Fruit fly (Drosophila melanogaster) whole organism, embryonic: ENCODE results near the gene Tep4.

Source experiments
- Antp ChIP-seq: fragments of 200-800 bp; sonication (Bioruptor generic); optimal IDR thresholded peaks from 3 replicates; lab custom pipeline; 2016; ENCODE audit warnings: missing biosample characterization, missing genetic modification characterization
- CG11695 ChIP-seq: fragments of 200-800 bp; sonication (Bioruptor generic); IDR thresholded peaks from 3 replicates; pipeline ENCODE4 v1.3.6; 2022; ENCODE audit warnings: missing biosample characterization, missing genetic modification characterization
- CG11696 ChIP-seq: fragments of 200-800 bp; sonication (Bioruptor generic); IDR thresholded peaks from 2 replicates; pipeline ENCODE4 v1.3.6; 2022; ENCODE audit warnings: missing biosample characterization, missing genetic modification characterization
- CG13424 ChIP-seq: fragments of 200-800 bp; sonication (Bioruptor generic); optimal IDR thresholded peaks from 2 replicates; lab custom pipeline; 2019; ENCODE audit warnings: missing biosample characterization, mild to moderate bottlenecking, missing genetic modification characterization, moderate library complexity
- CG14965 ChIP-seq: fragments of 200-800 bp; sonication (Bioruptor generic); optimal IDR thresholded peaks from 2 replicates; lab custom pipeline; 2016; ENCODE audit warnings: missing biosample characterization, missing genetic modification characterization, borderline replicate concordance
- CG15011 ChIP-seq: fragments of 200-800 bp; sonication (Bioruptor generic); optimal IDR thresholded peaks from 3 replicates; lab custom pipeline; 2018; ENCODE audit warnings: missing biosample characterization, mild to moderate bottlenecking, missing genetic modification characterization
- CG1603 ChIP-seq: fragments of 200-800 bp; sonication (Bioruptor generic); optimal IDR thresholded peaks from 2 replicates; lab custom pipeline; 2019; ENCODE audit warnings: missing biosample characterization, mild to moderate bottlenecking, missing genetic modification characterization, moderate library complexity
- CG17186 ChIP-seq: fragments of 200-800 bp; sonication (Bioruptor generic); optimal IDR thresholded peaks from 3 replicates; lab custom pipeline; 2017; ENCODE audit warnings: missing biosample characterization, missing genetic modification reagents, missing genetic modification characterization
- CG2202 ChIP-seq: fragments of 200-800 bp; sonication (Bioruptor generic); optimal IDR thresholded peaks from 2 replicates; lab custom pipeline; 2018; ENCODE audit warnings: missing biosample characterization, mild to moderate bottlenecking, missing genetic modification characterization
- CG2712 ChIP-seq: fragments of 200-800 bp; optimal IDR thresholded peaks from 3 replicates; lab custom pipeline; 2019; ENCODE audit warnings: missing biosample characterization, mild to moderate bottlenecking, missing genetic modification characterization, moderate library complexity
- CG31441 ChIP-seq: fragments of 200-800 bp; sonication (Bioruptor generic); IDR thresholded peaks from 2 replicates; pipeline ENCODE4 v1.3.6; 2022; ENCODE audit warnings: missing biosample characterization, missing genetic modification characterization
- CG4617 ChIP-seq: fragments of 200-800 bp; sonication (Bioruptor generic); optimal IDR thresholded peaks from 3 replicates; lab custom pipeline; 2016; ENCODE audit warnings: missing biosample characterization, missing genetic modification characterization, borderline replicate concordance
- CG6689 ChIP-seq: fragments of 200-800 bp; sonication (Bioruptor generic); IDR thresholded peaks from 2 replicates; pipeline ENCODE4 v1.3.6; 2022; ENCODE audit warnings: missing biosample characterization, missing genetic modification characterization
- CG6765 ChIP-seq: fragments of 200-800 bp; sonication (Bioruptor generic); optimal IDR thresholded peaks from 3 replicates; lab custom pipeline; 2017; ENCODE audit warnings: missing biosample characterization, mild to moderate bottlenecking, missing genetic modification characterization
- CG6854 ChIP-seq: fragments of 200-800 bp; sonication (Bioruptor generic); optimal IDR thresholded peaks from 3 replicates; lab custom pipeline; 2017; ENCODE audit warnings: missing biosample characterization, mild to moderate bottlenecking, missing genetic modification characterization
- CG7786 ChIP-seq: fragments of 200-800 bp; sonication (Bioruptor generic); optimal IDR thresholded peaks from 2 replicates; lab custom pipeline; 2016; ENCODE audit warnings: missing biosample characterization, missing genetic modification characterization
- CG8388 ChIP-seq: fragments of 200-800 bp; sonication (Bioruptor generic); optimal IDR thresholded peaks from 2 replicates; lab custom pipeline; 2019; ENCODE audit warnings: missing biosample characterization, mild to moderate bottlenecking, missing genetic modification characterization, moderate library complexity
- D ChIP-seq, 2 experiments: fragments of 200-800 bp in 1 of 2; fragments of >200 bp in 1 of 2; sonication (Bioruptor generic) in 1 of 2; optimal IDR thresholded peaks; 2 replicates in 1 of 2; 3 replicates in 1 of 2; lab custom pipeline; 2017; ENCODE audit warnings: mild to moderate bottlenecking in 1 of 2, missing biosample characterization in 1 of 2, missing genetic modification characterization in 1 of 2, missing genetic modification reagents in 1 of 2
- Dll ChIP-seq: fragments of 200-800 bp; sonication (Bioruptor generic); IDR thresholded peaks from 4 replicates; pipeline ENCODE4 v1.3.6; 2022; ENCODE audit warnings: missing biosample characterization, missing genetic modification characterization; ENCODE audit not compliant: partially characterized antibody
- Doc2 ChIP-seq: fragments of 200-800 bp; sonication (Bioruptor generic); IDR thresholded peaks from 2 replicates; pipeline ENCODE4 v1.3.6; 2022; ENCODE audit warnings: missing biosample characterization, missing genetic modification characterization
- Doc3 ChIP-seq: fragments of 200-800 bp; sonication (Bioruptor generic); IDR thresholded peaks from 3 replicates; pipeline ENCODE4 v1.3.6; 2022; ENCODE audit warnings: missing biosample characterization, missing genetic modification characterization; ENCODE audit not compliant: partially characterized antibody
- E2f2 ChIP-seq: fragments of 200-800 bp; sonication (Bioruptor generic); IDR thresholded peaks from 2 replicates; pipeline ENCODE4 v1.3.6; 2022; ENCODE audit warnings: missing biosample characterization, missing genetic modification characterization
- Fer1 ChIP-seq: fragments of 200-800 bp; sonication (Bioruptor generic); optimal IDR thresholded peaks from 2 replicates; lab custom pipeline; 2017; ENCODE audit warnings: missing biosample characterization, mild to moderate bottlenecking, missing genetic modification characterization
- HmgD ChIP-seq: fragments of 200-800 bp; sonication (Bioruptor generic); optimal IDR thresholded peaks from 3 replicates; lab custom pipeline; 2016; ENCODE audit warnings: missing biosample characterization, missing genetic modification characterization
- Hmx ChIP-seq: fragments of 200-800 bp; sonication (Bioruptor generic); optimal IDR thresholded peaks from 2 replicates; lab custom pipeline; 2016; ENCODE audit warnings: missing biosample characterization, missing genetic modification characterization
- Jarid2 ChIP-seq: fragments of 200-800 bp; sonication (Bioruptor generic); optimal IDR thresholded peaks from 3 replicates; lab custom pipeline; 2017; ENCODE audit warnings: mild to moderate bottlenecking, missing biosample characterization, missing genetic modification reagents, missing genetic modification characterization
- MBD-R2 ChIP-seq: fragments of 200-800 bp; sonication (Bioruptor generic); IDR thresholded peaks from 2 replicates; pipeline ENCODE4 v1.3.6; 2022; ENCODE audit warnings: missing biosample characterization, missing genetic modification characterization
- Mad ChIP-seq: fragments of 200-800 bp; sonication (Bioruptor generic); optimal IDR thresholded peaks from 2 replicates; lab custom pipeline; 2016; ENCODE audit warnings: missing biosample characterization, missing genetic modification characterization
- Nf-YA ChIP-seq: fragments of 200-800 bp; sonication (Bioruptor generic); IDR thresholded peaks from 2 replicates; pipeline ENCODE4 v1.3.6; 2022; ENCODE audit warnings: missing biosample characterization, missing genetic modification characterization
- PHDP ChIP-seq: fragments of 200-800 bp; sonication (Bioruptor generic); optimal IDR thresholded peaks from 3 replicates; lab custom pipeline; 2018; ENCODE audit warnings: missing biosample characterization, mild to moderate bottlenecking, missing genetic modification characterization, moderate library complexity
- Six4 ChIP-seq: fragments of 200-800 bp; sonication (Bioruptor generic); optimal IDR thresholded peaks from 2 replicates; lab custom pipeline; 2016; ENCODE audit warnings: missing biosample characterization, missing genetic modification characterization
- Sox100B ChIP-seq: fragments of 200-800 bp; sonication (Bioruptor generic); optimal IDR thresholded peaks from 3 replicates; lab custom pipeline; 2018; ENCODE audit warnings: missing biosample characterization, mild to moderate bottlenecking, missing genetic modification characterization
- Spps ChIP-seq: fragments of 200-800 bp; sonication (Bioruptor generic); optimal IDR thresholded peaks from 2 replicates; lab custom pipeline; 2018; ENCODE audit warnings: missing biosample characterization, mild to moderate bottlenecking, missing genetic modification characterization
- corto ChIP-seq: fragments of 200-800 bp; sonication (Bioruptor generic); optimal IDR thresholded peaks from 2 replicates; lab custom pipeline; 2016; ENCODE audit warnings: missing biosample characterization, mild to moderate bottlenecking, missing genetic modification characterization, moderate library complexity
- crc ChIP-seq: fragments of 200-800 bp; sonication (Bioruptor generic); optimal IDR thresholded peaks from 2 replicates; lab custom pipeline; 2016; ENCODE audit warnings: missing biosample characterization, missing genetic modification characterization
- dpn ChIP-seq, 2 experiments: fragments of 200-800 bp; sonication (Bioruptor generic); optimal IDR thresholded peaks; 3 replicates each; lab custom pipeline; 2016; ENCODE audit warnings: missing biosample characterization in 2 of 2, missing genetic modification characterization in 2 of 2
- gcm ChIP-seq: fragments of 200-800 bp; sonication (Bioruptor generic); optimal IDR thresholded peaks from 2 replicates; lab custom pipeline; 2019; ENCODE audit warnings: missing biosample characterization, mild to moderate bottlenecking, missing genetic modification characterization, moderate library complexity
- insv ChIP-seq, 2 experiments: fragments of 200-800 bp; sonication (Bioruptor generic); optimal IDR thresholded peaks; 3 replicates each; lab custom pipeline; 2016 to 2018; ENCODE audit warnings: missing biosample characterization in 2 of 2, missing genetic modification characterization in 2 of 2
- klu ChIP-seq: fragments of 200-800 bp; sonication (Bioruptor generic); IDR thresholded peaks from 2 replicates; pipeline ENCODE4 v1.3.6; 2022; ENCODE audit warnings: missing biosample characterization, missing genetic modification characterization
- lilli ChIP-seq: fragments of 200-800 bp; sonication (Bioruptor generic); optimal IDR thresholded peaks from 3 replicates; lab custom pipeline; 2016; ENCODE audit warnings: missing biosample characterization, missing genetic modification characterization
- nerfin-1 ChIP-seq: fragments of 200-800 bp; sonication (Bioruptor generic); optimal IDR thresholded peaks from 3 replicates; lab custom pipeline; 2019; ENCODE audit warnings: missing biosample characterization, mild to moderate bottlenecking, missing genetic modification characterization, moderate library complexity
- p53 ChIP-seq: fragments of 200-800 bp; sonication (Bioruptor generic); optimal IDR thresholded peaks from 2 replicates; lab custom pipeline; 2016; ENCODE audit warnings: missing biosample characterization, missing genetic modification characterization
- pho ChIP-seq: fragments of 200-800 bp; sonication (Bioruptor generic); optimal IDR thresholded peaks from 2 replicates; lab custom pipeline; 2016; ENCODE audit warnings: missing biosample characterization, missing genetic modification characterization
- rib ChIP-seq: fragments of 200-800 bp; sonication (Bioruptor generic); IDR thresholded peaks from 2 replicates; pipeline ENCODE4 v1.3.6; 2022; ENCODE audit warnings: missing biosample characterization, missing genetic modification characterization
- sc ChIP-seq, 3 experiments: fragments of >200 bp in 2 of 3; fragments of 200-800 bp in 1 of 3; sonication (Bioruptor generic) in 1 of 3; optimal IDR thresholded peaks; 2 replicates in 2 of 3; 3 replicates in 1 of 3; lab custom pipeline; 2017; ENCODE audit warnings: mild to moderate bottlenecking in 1 of 3, missing biosample characterization in 1 of 3, missing genetic modification characterization in 1 of 3, missing genetic modification reagents in 1 of 3
- sens-2 ChIP-seq: fragments of 200-800 bp; sonication (Bioruptor generic); IDR thresholded peaks from 2 replicates; pipeline ENCODE4 v1.3.6; 2022; ENCODE audit warnings: missing biosample characterization, missing genetic modification characterization
- sob ChIP-seq: fragments of 200-800 bp; sonication (Bioruptor generic); IDR thresholded peaks from 2 replicates; pipeline ENCODE4 v1.3.6; 2022; ENCODE audit warnings: missing biosample characterization, missing genetic modification characterization
- sqz ChIP-seq: fragments of 200-800 bp; sonication (Bioruptor generic); optimal IDR thresholded peaks from 3 replicates; lab custom pipeline; 2018; ENCODE audit warnings: missing biosample characterization, mild to moderate bottlenecking, missing genetic modification characterization
- unc-4 ChIP-seq: fragments of 200-800 bp; sonication (Bioruptor generic); IDR thresholded peaks from 2 replicates; pipeline ENCODE4 v1.3.6; 2022; ENCODE audit warnings: missing biosample characterization, missing genetic modification characterization; ENCODE audit not compliant: partially characterized antibody

The Tep4 gene

DNA sequence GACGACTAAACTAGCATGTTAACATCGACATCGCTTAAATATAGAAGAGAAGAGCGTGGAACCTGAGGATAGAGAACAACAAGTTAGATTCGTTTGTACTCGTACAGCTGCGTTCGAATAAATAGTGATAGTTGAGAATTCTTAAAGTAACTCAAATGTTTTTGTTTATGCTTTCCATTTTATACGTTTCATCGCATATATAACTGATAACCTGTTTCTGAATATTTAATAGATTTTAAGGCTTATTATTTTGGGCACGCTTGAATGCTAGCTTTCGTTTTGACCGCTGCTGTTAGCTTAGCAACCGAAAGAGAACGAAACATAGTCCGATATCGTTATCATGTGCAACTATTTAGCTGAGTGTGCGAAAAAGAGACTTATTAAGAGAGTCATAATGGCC lies 20.0 kb upstream of the Tep4 start (continued):
- peak; percentile 100 for TF ChIP-seq CG11696 (GFP tag; lab: Robert Waterston, UW)
- peak; percentile 96 for TF ChIP-seq CG6854 (GFP tag; lab: Kevin White, UChicago)
- TF ChIP-seq klu (GFP tag; lab: Robert Waterston, UW), result peak; percentile 90
- TF ChIP-seq CG7786 (GFP tag; lab: Kevin White, UChicago), result peak; percentile 97
- peak; percentile 75 for TF ChIP-seq CG14965 (GFP tag; lab: Kevin White, UChicago)
- peak; percentile 98 for TF ChIP-seq Fer1 (GFP tag; lab: Kevin White, UChicago)
- no peak for TF ChIP-seq CG17186 (GFP tag; lab: Kevin White, UChicago)
- TF ChIP-seq E2f2 (GFP tag; lab: Robert Waterston, UW), result peak; percentile 80
- TF ChIP-seq crc (GFP tag; lab: Kevin White, UChicago), result peak; percentile 92
- TF ChIP-seq CG2202, result peak; percentile 49
- TF ChIP-seq CG13424 (tag; lab: Kevin White, UChicago), result peak; percentile 95
- peak; percentile 87 for TF ChIP-seq Antp
- TF ChIP-seq Six4, result peak; percentile 84
- peak; percentile 76 for TF ChIP-seq Jarid2 (GFP tag; lab: Kevin White, UChicago)
- TF ChIP-seq MBD-R2 (GFP tag; lab: Robert Waterston, UW), result peak; percentile 98
- TF ChIP-seq CG6689 (GFP tag; lab: Robert Waterston, UW), result peak; percentile 92
- TF ChIP-seq HmgD (GFP tag; lab: Kevin White, UChicago), result peak; percentile 83
- TF ChIP-seq sc (optimal IDR thresholded peaks at IDR 0.05; lab: Kevin White, UChicago), result no peak
- TF ChIP-seq sc (GFP tag; optimal IDR thresholded peaks at IDR 0.05; lab: Kevin White, UChicago), result peak; percentile 45
- no peak for TF ChIP-seq Dll (GFP tag; lab: Robert Waterston, UW)
- TF ChIP-seq CG15011, result peak; percentile 97
- peak; percentile 71 for TF ChIP-seq nerfin-1
- peak; percentile 78 for TF ChIP-seq sens-2 (GFP tag; lab: Robert Waterston, UW)
- TF ChIP-seq CG8388 (GFP tag; lab: Kevin White, UChicago), result peak; percentile 81
- peak; percentile 99 for TF ChIP-seq lilli (GFP tag; lab: Kevin White, UChicago)
- TF ChIP-seq D (optimal IDR thresholded peaks at IDR 0.05; lab: Kevin White, UChicago), result no peak
- peak; percentile 57 for TF ChIP-seq D (GFP tag; optimal IDR thresholded peaks at IDR 0.05; lab: Kevin White, UChicago)
- TF ChIP-seq Doc2 (GFP tag; lab: Robert Waterston, UW), result peak; percentile 72
- peak; percentile 86 for TF ChIP-seq Sox100B
- peak; percentile 84 for TF ChIP-seq Mad (GFP tag; lab: Kevin White, UChicago)
- no peak for TF ChIP-seq sqz (GFP tag; lab: Kevin White, UChicago)
- peak; percentile 98 for TF ChIP-seq pho (GFP tag; lab: Kevin White, UChicago)
- TF ChIP-seq Doc3, result no peak
- peak; percentile 84 for TF ChIP-seq corto (GFP tag; lab: Kevin White, UChicago)
- TF ChIP-seq CG1603 (tag; lab: Kevin White, UChicago), result peak; percentile 86
- TF ChIP-seq sob (GFP tag; lab: Robert Waterston, UW), result peak; percentile 98
- peak; percentile 95 to 97 for TF ChIP-seq dpn (GFP tag; optimal IDR thresholded peaks at IDR 0.05; lab: Kevin White, UChicago)
- peak; percentile 55 for TF ChIP-seq Spps (tag; lab: Kevin White, UChicago)
- TF ChIP-seq rib (GFP tag; lab: Robert Waterston, UW), result peak; percentile 98
- peak; percentile 84 for TF ChIP-seq CG31441 (GFP tag; lab: Robert Waterston, UW)
- peak; percentile 96 for TF ChIP-seq CG6765 (GFP tag; lab: Kevin White, UChicago)
- TF ChIP-seq unc-4 (GFP tag; lab: Robert Waterston, UW), result 0 out of 2 replicates have a peak, but pooled peaks have one; percentile 29
- TF ChIP-seq CG4617, result peak; percentile 67
- TF ChIP-seq Hmx (GFP tag; lab: Kevin White, UChicago), result peak; percentile 90
- TF ChIP-seq gcm (GFP tag; lab: Kevin White, UChicago), result peak; percentile 86
- peak; percentile 97 for TF ChIP-seq CG11695 (GFP tag; lab: Robert Waterston, UW)
- TF ChIP-seq PHDP, result peak; percentile 98
- TF ChIP-seq insv (GFP tag; optimal IDR thresholded peaks at IDR 0.05; lab: Kevin White, UChicago), result peak; percentile 11 to 38
- TF ChIP-seq Nf-YA (GFP tag; lab: Robert Waterston, UW), result peak; percentile 87
- TF ChIP-seq CG2712 (tag; lab: Kevin White, UChicago), result peak; percentile 91
- TF ChIP-seq p53 (GFP tag; lab: Kevin White, UChicago), result peak; percentile 29
